Fruit fly (Drosophila melanogaster) whole organism, embryonic: ENCODE results near the gene CG34148.
A peak's percentile ranks its signal among the peaks of the same experiment; 100 is the strongest.

Source experiments
- Abd-B ChIP-seq: fragments of 200-800 bp; sonication (Bioruptor generic); optimal IDR thresholded peaks from 2 replicates; lab custom pipeline; 2018; ENCODE audit warnings: missing biosample characterization, mild to moderate bottlenecking, missing genetic modification characterization, moderate library complexity
- Atf3 ChIP-seq: fragments of 200-800 bp; sonication (Bioruptor generic); optimal IDR thresholded peaks from 3 replicates; lab custom pipeline; 2016; ENCODE audit warnings: missing biosample characterization, missing genetic modification characterization
- CG10321 ChIP-seq: fragments of 200-800 bp; sonication (Bioruptor generic); IDR thresholded peaks from 2 replicates; pipeline ENCODE4 v1.3.6; 2022; ENCODE audit warnings: missing biosample characterization, missing genetic modification characterization
- CG11456 ChIP-seq: fragments of 200-800 bp; sonication (Bioruptor generic); IDR thresholded peaks from 3 replicates; pipeline ENCODE4 v1.3.6; 2022; ENCODE audit warnings: missing biosample characterization, missing genetic modification characterization
- CG11695 ChIP-seq: fragments of 200-800 bp; sonication (Bioruptor generic); IDR thresholded peaks from 3 replicates; pipeline ENCODE4 v1.3.6; 2022; ENCODE audit warnings: missing biosample characterization, missing genetic modification characterization
- CG12391 ChIP-seq: fragments of 200-800 bp; sonication (Bioruptor generic); optimal IDR thresholded peaks from 3 replicates; lab custom pipeline; 2018; ENCODE audit warnings: missing biosample characterization, mild to moderate bottlenecking, missing genetic modification characterization, moderate library complexity
- CG14860 ChIP-seq: fragments of 200-800 bp; sonication (Bioruptor generic); IDR thresholded peaks from 3 replicates; pipeline ENCODE4 v1.3.6; 2022; ENCODE audit warnings: missing biosample characterization, missing genetic modification characterization; ENCODE audit not compliant: partially characterized antibody
- CG15514 ChIP-seq: fragments of 200-800 bp; sonication (Bioruptor generic); optimal IDR thresholded peaks from 3 replicates; lab custom pipeline; 2017; ENCODE audit warnings: missing biosample characterization, missing genetic modification characterization, mild to moderate bottlenecking, moderate library complexity, missing genetic modification reagents
- CG17612 ChIP-seq: fragments of 200-800 bp; sonication (Bioruptor generic); IDR thresholded peaks from 2 replicates; pipeline ENCODE4 v1.3.6; 2022; ENCODE audit warnings: missing biosample characterization, missing genetic modification characterization
- CG18619 ChIP-seq: fragments of 200-800 bp; sonication (Bioruptor generic); optimal IDR thresholded peaks from 3 replicates; lab custom pipeline; 2017; ENCODE audit warnings: missing biosample characterization, mild to moderate bottlenecking, missing genetic modification characterization
- CG2712 ChIP-seq: fragments of 200-800 bp; optimal IDR thresholded peaks from 3 replicates; lab custom pipeline; 2019; ENCODE audit warnings: missing biosample characterization, mild to moderate bottlenecking, missing genetic modification characterization, moderate library complexity
- CG3163 ChIP-seq: fragments of 200-800 bp; sonication (Bioruptor generic); optimal IDR thresholded peaks from 3 replicates; lab custom pipeline; 2016; ENCODE audit warnings: missing biosample characterization, missing genetic modification characterization
- CG33557 ChIP-seq: fragments of 200-800 bp; sonication (Bioruptor generic); optimal IDR thresholded peaks from 2 replicates; lab custom pipeline; 2019; ENCODE audit warnings: missing biosample characterization, mild to moderate bottlenecking, missing genetic modification characterization, moderate library complexity
- CG34422 ChIP-seq: fragments of 200-800 bp; sonication (Bioruptor generic); IDR thresholded peaks from 3 replicates; pipeline ENCODE4 v1.3.6; 2022; ENCODE audit warnings: missing biosample characterization, missing genetic modification characterization
- CG4404 ChIP-seq: fragments of 200-800 bp; sonication (Bioruptor generic); IDR thresholded peaks from 2 replicates; pipeline ENCODE4 v1.3.6; 2022; ENCODE audit warnings: missing biosample characterization, missing genetic modification characterization
- CG8359 ChIP-seq: fragments of 200-800 bp; sonication (Bioruptor generic); optimal IDR thresholded peaks from 2 replicates; lab custom pipeline; 2017; ENCODE audit warnings: missing biosample characterization, mild to moderate bottlenecking, missing genetic modification characterization, borderline replicate concordance
- Gug ChIP-seq: fragments of 200-800 bp; sonication (Bioruptor generic); IDR thresholded peaks from 4 replicates; pipeline ENCODE4 v1.3.6; 2022; ENCODE audit warnings: missing biosample characterization, missing genetic modification characterization
- Nf-YC ChIP-seq: fragments of 200-800 bp; optimal IDR thresholded peaks from 3 replicates; lab custom pipeline; 2019; ENCODE audit warnings: missing biosample characterization, mild to moderate bottlenecking, missing genetic modification characterization, moderate library complexity
- Optix ChIP-seq: fragments of 200-800 bp; sonication (Bioruptor generic); IDR thresholded peaks from 3 replicates; pipeline ENCODE4 v1.3.6; 2022; ENCODE audit warnings: missing biosample characterization, missing genetic modification characterization
- Six4 ChIP-seq: fragments of 200-800 bp; sonication (Bioruptor generic); optimal IDR thresholded peaks from 2 replicates; lab custom pipeline; 2016; ENCODE audit warnings: missing biosample characterization, missing genetic modification characterization
- Spps ChIP-seq: fragments of 200-800 bp; sonication (Bioruptor generic); optimal IDR thresholded peaks from 2 replicates; lab custom pipeline; 2018; ENCODE audit warnings: missing biosample characterization, mild to moderate bottlenecking, missing genetic modification characterization
- Sry-δ ChIP-seq: fragments of 200-800 bp; sonication (Bioruptor generic); optimal IDR thresholded peaks from 2 replicates; lab custom pipeline; 2016; ENCODE audit warnings: missing biosample characterization, missing genetic modification characterization
- Xbp1 ChIP-seq: fragments of 200-800 bp; sonication (Bioruptor generic); optimal IDR thresholded peaks from 3 replicates; lab custom pipeline; 2016; ENCODE audit warnings: missing biosample characterization, mild to moderate bottlenecking, missing genetic modification characterization
- bowl ChIP-seq: fragments of 200-800 bp; sonication (Bioruptor generic); IDR thresholded peaks from 2 replicates; pipeline ENCODE4 v1.3.6; 2022; ENCODE audit warnings: missing biosample characterization, missing genetic modification characterization
- br ChIP-seq: fragments of >200 bp; optimal IDR thresholded peaks from 2 replicates; lab custom pipeline; 2017
- caup ChIP-seq: fragments of 200-800 bp; sonication (Bioruptor generic); optimal IDR thresholded peaks from 3 replicates; lab custom pipeline; 2017; ENCODE audit warnings: missing biosample characterization, mild to moderate bottlenecking, missing genetic modification characterization, moderate library complexity; ENCODE audit not compliant: severe bottlenecking
- ci ChIP-seq: fragments of 200-800 bp; sonication (Bioruptor generic); IDR thresholded peaks from 3 replicates; pipeline ENCODE4 v1.3.6; 2022; ENCODE audit warnings: missing biosample characterization, missing genetic modification characterization
- crp ChIP-seq, 2 experiments: fragments of 200-800 bp; sonication (Bioruptor generic); optimal IDR thresholded peaks; 2 replicates in 1 of 2; 3 replicates in 1 of 2; lab custom pipeline; 2017; ENCODE audit warnings: missing biosample characterization in 2 of 2, missing genetic modification characterization in 2 of 2, mild to moderate bottlenecking in 1 of 2, moderate library complexity in 1 of 2
- cwo ChIP-seq: fragments of 200-800 bp; sonication (Bioruptor generic); optimal IDR thresholded peaks from 3 replicates; lab custom pipeline; 2017; ENCODE audit warnings: missing biosample characterization, missing genetic modification characterization, mild to moderate bottlenecking, moderate library complexity, missing genetic modification reagents
- da ChIP-seq: fragments of 200-800 bp; sonication (Bioruptor generic); optimal IDR thresholded peaks from 2 replicates; lab custom pipeline; 2016; ENCODE audit warnings: missing biosample characterization, missing genetic modification characterization
- dan ChIP-seq: fragments of 200-800 bp; sonication (Bioruptor generic); IDR thresholded peaks from 2 replicates; pipeline ENCODE4 v1.3.6; 2022; ENCODE audit warnings: missing biosample characterization, missing genetic modification characterization
- dmrt99B ChIP-seq: fragments of 200-800 bp; sonication (Bioruptor generic); optimal IDR thresholded peaks from 2 replicates; lab custom pipeline; 2018; ENCODE audit warnings: missing biosample characterization, mild to moderate bottlenecking, missing genetic modification characterization, moderate library complexity
- dysf ChIP-seq: fragments of 200-800 bp; sonication (Bioruptor generic); IDR thresholded peaks from 3 replicates; pipeline ENCODE4 v1.3.6; 2022; ENCODE audit warnings: missing biosample characterization, missing genetic modification characterization
- emc ChIP-seq: fragments of 200-800 bp; sonication (Bioruptor generic); optimal IDR thresholded peaks from 2 replicates; lab custom pipeline; 2016; ENCODE audit warnings: missing biosample characterization, missing genetic modification characterization
- eyg ChIP-seq: fragments of 200-800 bp; sonication (Bioruptor generic); optimal IDR thresholded peaks from 3 replicates; lab custom pipeline; 2016; ENCODE audit warnings: missing biosample characterization, missing genetic modification characterization
- ftz-f1 ChIP-seq: fragments of 200-800 bp; sonication (Bioruptor generic); optimal IDR thresholded peaks from 2 replicates; lab custom pipeline; 2016; ENCODE audit warnings: missing biosample characterization, missing genetic modification characterization
- ken ChIP-seq: fragments of 200-800 bp; sonication (Bioruptor generic); IDR thresholded peaks from 3 replicates; pipeline ENCODE4 v1.3.6; 2022; ENCODE audit warnings: missing biosample characterization, missing genetic modification characterization
- klu ChIP-seq: fragments of 200-800 bp; sonication (Bioruptor generic); IDR thresholded peaks from 2 replicates; pipeline ENCODE4 v1.3.6; 2022; ENCODE audit warnings: missing biosample characterization, missing genetic modification characterization
- kni ChIP-seq: fragments of 200-800 bp; sonication (Bioruptor generic); optimal IDR thresholded peaks from 3 replicates; lab custom pipeline; 2017; ENCODE audit warnings: mild to moderate bottlenecking, missing biosample characterization, missing genetic modification reagents, missing genetic modification characterization
- lbe ChIP-seq: fragments of 200-800 bp; sonication (Bioruptor generic); optimal IDR thresholded peaks from 2 replicates; lab custom pipeline; 2016; ENCODE audit warnings: missing biosample characterization, mild to moderate bottlenecking, missing genetic modification characterization
- lov ChIP-seq, 2 experiments: fragments of 200-800 bp in 1 of 2; fragments of >200 bp in 1 of 2; sonication (Bioruptor generic) in 1 of 2; IDR thresholded peaks in 1 of 2; optimal IDR thresholded peaks in 1 of 2; 2 replicates in 1 of 2; 3 replicates in 1 of 2; pipeline versions ENCODE4 v1.3.6 to Lab custom; 2017 to 2022; ENCODE audit warnings: missing biosample characterization in 1 of 2, missing genetic modification characterization in 1 of 2
- otp ChIP-seq: fragments of 200-800 bp; sonication (Bioruptor generic); IDR thresholded peaks from 3 replicates; pipeline ENCODE4, ENCODE4 v1.3.6; 2022; ENCODE audit warnings: missing biosample characterization, missing genetic modification characterization
- phol ChIP-seq: fragments of 200-800 bp; sonication (Bioruptor generic); optimal IDR thresholded peaks from 3 replicates; lab custom pipeline; 2018; ENCODE audit warnings: missing biosample characterization, mild to moderate bottlenecking, missing genetic modification characterization, moderate library complexity
- rib ChIP-seq: fragments of 200-800 bp; sonication (Bioruptor generic); IDR thresholded peaks from 2 replicates; pipeline ENCODE4 v1.3.6; 2022; ENCODE audit warnings: missing biosample characterization, missing genetic modification characterization
- stc ChIP-seq: fragments of 200-800 bp; sonication (Bioruptor generic); IDR thresholded peaks from 2 replicates; pipeline ENCODE4 v1.3.6; 2022; ENCODE audit warnings: missing biosample characterization, missing genetic modification characterization
- sug ChIP-seq: fragments of 200-800 bp; optimal IDR thresholded peaks from 2 replicates; lab custom pipeline; 2019; ENCODE audit warnings: missing biosample characterization, mild to moderate bottlenecking, missing genetic modification characterization, moderate library complexity
- ttk ChIP-seq: fragments of 200-800 bp; sonication (Bioruptor generic); IDR thresholded peaks from 2 replicates; pipeline ENCODE4 v2.1.2; 2022; ENCODE audit warnings: missing biosample characterization, missing genetic modification characterization
- vvl ChIP-seq: fragments of 200-800 bp; sonication (Bioruptor generic); IDR thresholded peaks from 2 replicates; pipeline ENCODE4 v1.3.6; 2022; ENCODE audit warnings: missing biosample characterization, missing genetic modification characterization
- z ChIP-seq: fragments of 200-800 bp; sonication (Bioruptor generic); IDR thresholded peaks from 3 replicates; pipeline ENCODE4 v1.3.6; 2022; ENCODE audit warnings: missing biosample characterization, missing genetic modification characterization

The CG34148 gene

DNA sequence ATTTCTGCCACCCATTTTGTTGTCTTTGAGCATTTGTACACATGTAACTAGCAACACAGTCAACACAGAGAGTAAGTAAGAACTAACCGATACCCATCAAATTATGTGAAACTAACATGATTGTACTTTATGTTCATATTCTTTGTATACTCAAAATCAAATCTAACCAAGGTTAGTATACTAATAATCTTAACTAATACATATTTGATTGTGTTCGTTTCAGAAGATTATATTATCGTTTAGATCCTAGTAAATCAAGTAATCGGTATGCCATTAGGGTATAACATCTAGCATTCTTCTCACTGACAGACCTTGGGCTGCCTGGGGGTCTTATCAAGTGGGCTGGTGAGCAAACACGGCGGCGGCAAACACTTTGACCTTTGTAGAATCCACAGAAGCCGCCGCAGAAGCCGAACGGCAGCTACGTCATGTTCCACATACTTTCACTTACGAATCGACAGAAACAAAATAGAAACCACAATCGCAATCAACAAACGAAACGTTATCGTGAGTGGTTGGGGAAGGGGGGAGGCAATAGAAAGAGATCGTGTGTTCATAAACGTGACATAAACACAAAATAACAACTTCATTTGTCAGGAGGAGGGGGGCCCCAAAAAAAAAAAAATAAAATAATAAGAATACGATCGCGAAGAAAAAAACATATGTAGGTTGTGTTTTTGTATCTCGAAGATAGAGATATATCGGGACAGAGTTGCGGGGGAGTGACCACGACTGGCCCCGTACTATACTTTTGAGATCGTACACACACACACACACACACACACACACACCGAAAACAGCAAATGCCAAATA lies 42.9 kb downstream of the CG34148 start (continued):
- TF ChIP-seq lbe (GFP tag; lab: Kevin White, UChicago) (no peak), Atf3 (GFP tag; lab: Kevin White, UChicago) (no peak), Abd-B (no peak), Sry-δ (GFP tag; lab: Kevin White, UChicago) (no peak), CG17612 (GFP tag; lab: Robert Waterston, UW) (no peak), lov (optimal IDR thresholded peaks at IDR 0.05; lab: Kevin White, UChicago) (no peak), lov (GFP tag; IDR thresholded peaks at IDR 0.05; lab: Robert Waterston, UW) (0 out of 3 replicates have a peak, but pooled peaks have one; percentile 32), dysf (no peak), da (no peak), CG11456 (GFP tag; lab: Robert Waterston, UW) (no peak), Xbp1 (GFP tag; lab: Kevin White, UChicago) (no peak), CG2712 (peak; percentile 17), Spps (tag; lab: Kevin White, UChicago) (peak; percentile 18), bowl (GFP tag; lab: Robert Waterston, UW) (no peak), CG18619 (GFP tag; lab: Kevin White, UChicago) (no peak), CG14860 (peak; percentile 32; the same call in 1 of the 3 replicates), dmrt99B (peak; percentile 12), ttk (GFP tag; lab: Robert Waterston, UW) (no peak), CG8359 (GFP tag; lab: Kevin White, UChicago) (no peak), Gug (GFP tag; lab: Robert Waterston, UW) (no peak), emc (no peak), caup (GFP tag; lab: Kevin White, UChicago) (no peak), CG34422 (GFP tag; lab: Robert Waterston, UW) (no peak), kni (GFP tag; lab: Kevin White, UChicago) (peak; percentile 9), crp (GFP tag; optimal IDR thresholded peaks at IDR 0.05; lab: Kevin White, UChicago) (no peak), cwo (GFP tag; lab: Kevin White, UChicago) (peak; percentile 88), CG4404 (GFP tag; lab: Robert Waterston, UW) (no peak), CG11695 (GFP tag; lab: Robert Waterston, UW) (0 out of 3 replicates have a peak, but pooled peaks have one; percentile 6), z (GFP tag; lab: Robert Waterston, UW) (no peak), Nf-YC (no peak), dan (GFP tag; lab: Robert Waterston, UW) (no peak), vvl (GFP tag; lab: Robert Waterston, UW) (peak; percentile 12; the same call in 1 of the 2 replicates), stc (GFP tag; lab: Robert Waterston, UW) (no peak), Optix (no peak), phol (no peak), br (lab: Kevin White, UChicago) (no peak), ftz-f1 (GFP tag; lab: Kevin White, UChicago) (peak; percentile 39), CG33557 (peak; percentile 75), CG15514 (GFP tag; lab: Kevin White, UChicago) (no peak), rib (GFP tag; lab: Robert Waterston, UW) (0 out of 2 replicates have a peak, but pooled peaks have one; percentile 40), eyg (GFP tag; lab: Kevin White, UChicago) (no peak), Six4 (no peak), CG3163 (GFP tag; lab: Kevin White, UChicago) (no peak), ken (GFP tag; lab: Robert Waterston, UW) (no peak), klu (GFP tag; lab: Robert Waterston, UW) (0 out of 2 replicates have a peak, but pooled peaks have one; percentile 31), otp (GFP tag; lab: Robert Waterston, UW) (peak; percentile 23; the same call in 1 of the 3 replicates), sug (peak; percentile 72), CG12391 (tag; lab: Kevin White, UChicago) (peak; percentile 24), ci (GFP tag; lab: Robert Waterston, UW) (0 out of 3 replicates have a peak, but pooled peaks have one; percentile 8), CG10321 (GFP tag; lab: Robert Waterston, UW) (no peak)
